Worm (Caenorhabditis elegans) whole organism, L4/young adult: ENCODE results near the gene C36A4.10.

Experiments
- W03F9.2 ChIP-seq: fragments of 150-350 bp; optimal IDR thresholded peaks from 2 replicates; lab custom pipeline; 2014; ENCODE audit warnings: missing biosample characterization, missing genetic modification characterization
- him-1 ChIP-seq: sonication (generic microtip); optimal IDR thresholded peaks from 2 replicates; lab custom pipeline; 2016; ENCODE audit warnings: missing genotype, missing genetic modification reagents, missing genetic modification characterization, missing compliant biosample characterization

DNA sequence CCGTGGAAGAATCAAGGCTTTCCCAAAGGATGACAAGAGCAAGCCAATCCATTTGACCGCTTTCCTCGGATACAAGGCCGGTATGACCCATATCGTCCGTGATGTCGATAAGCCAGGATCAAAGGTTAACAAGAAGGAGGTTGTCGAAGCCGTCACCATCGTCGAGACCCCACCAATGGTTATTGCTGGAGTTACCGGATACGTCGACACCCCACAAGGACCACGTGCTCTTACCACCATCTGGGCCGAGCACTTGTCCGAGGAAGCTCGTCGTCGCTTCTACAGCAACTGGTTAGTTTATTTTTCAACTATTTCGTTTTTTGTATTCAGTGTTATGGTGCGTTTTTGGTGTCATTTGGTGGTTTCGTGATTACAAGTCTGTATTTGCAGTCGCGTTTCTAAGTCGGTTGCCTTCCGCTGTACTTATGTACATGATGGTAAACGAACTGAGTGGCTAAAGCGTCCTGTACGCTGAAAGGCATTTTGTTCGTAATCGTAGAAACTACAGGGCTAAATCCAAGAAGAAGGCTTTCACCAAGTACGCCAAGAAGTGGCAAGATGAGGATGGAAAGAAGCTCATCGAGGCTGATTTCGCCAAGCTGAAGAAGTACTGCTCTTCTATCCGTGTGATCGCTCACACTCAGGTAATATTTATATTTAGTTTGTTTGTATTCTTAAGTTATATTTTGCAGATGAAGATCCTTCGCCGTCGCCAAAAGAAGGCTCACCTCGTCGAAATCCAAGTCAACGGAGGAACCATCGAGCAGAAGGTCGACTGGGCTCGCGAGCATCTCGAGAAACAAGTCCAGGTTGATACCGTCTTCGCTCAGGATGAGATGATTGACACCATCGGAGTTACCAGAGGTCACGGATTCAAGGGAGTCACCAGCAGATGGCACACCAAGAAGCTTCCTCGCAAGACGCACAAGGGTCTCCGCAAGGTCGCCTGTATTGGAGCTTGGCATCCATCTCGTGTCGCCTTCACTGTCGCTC, 37.0 kb upstream of the C36A4.10 start:
- TF ChIP-seq W03F9.2 (tag; lab: Kevin White, UChicago) (no peak), him-1 (no peak)
